Worm (Caenorhabditis elegans) whole organism, L4 larva: ENCODE results near the gene rei-2.

ENCODE experiments used
- F10B5.3 ChIP-seq: sonication (generic microtip); optimal IDR thresholded peaks from 2 replicates; lab custom pipeline; 2016; ENCODE audit warnings: mild to moderate bottlenecking, missing genetic modification characterization, missing compliant biosample characterization
- F37D6.2 ChIP-seq: sonication (generic microtip); optimal IDR thresholded peaks from 2 replicates; lab custom pipeline; 2016; ENCODE audit warnings: mild to moderate bottlenecking, missing genetic modification characterization, missing compliant biosample characterization
- F44E2.7 ChIP-seq: fragments of 200-800 bp; sonication (Bioruptor generic); IDR thresholded peaks from 2 replicates; pipeline ENCODE4 v2.1.2; 2022; ENCODE audit warnings: missing genetic modification characterization, missing compliant biosample characterization
- R02D3.7 ChIP-seq: fragments of 150-350 bp; sonication (generic microtip); optimal IDR thresholded peaks from 3 replicates; lab custom pipeline; 2014; ENCODE audit warnings: missing biosample characterization, missing genetic modification characterization
- Y48G9A.11 ChIP-seq: fragments of 200-800 bp; sonication (Bioruptor generic); IDR thresholded peaks from 2 replicates; pipeline ENCODE4 v1.3.6; 2022; ENCODE audit warnings: missing genetic modification reagents, missing genetic modification characterization, missing compliant biosample characterization
- Y5F2A.4 ChIP-seq: fragments of 200-800 bp; sonication (Bioruptor generic); optimal IDR thresholded peaks from 2 replicates; lab custom pipeline; 2018; ENCODE audit warnings: mild to moderate bottlenecking, missing genetic modification characterization, missing compliant biosample characterization
- ZK337.2 ChIP-seq: fragments of 200-800 bp; sonication (Bioruptor generic); IDR thresholded peaks from 2 replicates; pipeline ENCODE4 v1.3.6; 2022; ENCODE audit warnings: missing genetic modification reagents, missing genetic modification characterization, missing compliant biosample characterization
- ama-1 ChIP-seq: fragments of 150-350 bp; optimal IDR thresholded peaks from 2 replicates; lab custom pipeline; 2014; ENCODE audit warnings: inconsistent platforms, mixed read lengths
- arid-1 ChIP-seq: fragments of 200-800 bp; sonication (Bioruptor generic); conservative IDR thresholded peaks from 2 replicates; pipeline ENCODE4 v1.3.6; 2022; ENCODE audit warnings: missing genetic modification reagents, missing genetic modification characterization, missing compliant biosample characterization
- ceh-20 ChIP-seq: fragments of 200-800 bp; sonication (Bioruptor generic); IDR thresholded peaks from 2 replicates; pipeline ENCODE4 v1.3.6; 2022; ENCODE audit warnings: missing genetic modification reagents, missing genetic modification characterization, missing compliant biosample characterization
- ceh-44 ChIP-seq: fragments of 200-800 bp; sonication (Bioruptor generic); IDR thresholded peaks from 2 replicates; pipeline ENCODE4 v1.3.6; 2022; ENCODE audit warnings: missing genetic modification reagents, missing genetic modification characterization, missing compliant biosample characterization
- ceh-62 ChIP-seq: sonication (generic microtip); optimal IDR thresholded peaks from 2 replicates; lab custom pipeline; 2017; ENCODE audit warnings: missing biosample characterization, missing genetic modification characterization
- cey-2 ChIP-seq: sonication (generic microtip); optimal IDR thresholded peaks from 3 replicates; lab custom pipeline; 2017; ENCODE audit warnings: missing genetic modification characterization, mild to moderate bottlenecking, missing compliant biosample characterization, antibody characterized with exemption, borderline replicate concordance; ENCODE audit not compliant: insufficient read depth
- ctbp-1 ChIP-seq: fragments of 200-800 bp; sonication (Bioruptor generic); IDR thresholded peaks from 2 replicates; pipeline ENCODE4 v1.3.6; 2022; ENCODE audit warnings: missing genetic modification reagents, missing genetic modification characterization, missing compliant biosample characterization
- daf-16 ChIP-seq, 3 experiments: sonication (generic microtip); optimal IDR thresholded peaks; 2 replicates each; lab custom pipeline; 2016 to 2017; ENCODE audit warnings: missing genetic modification characterization in 3 of 3, missing genetic modification reagents in 3 of 3, mild to moderate bottlenecking in 2 of 3, missing compliant biosample characterization in 2 of 3, missing biosample characterization in 1 of 3, moderate library complexity in 1 of 3
- daf-19 ChIP-seq: fragments of 200-800 bp; sonication (Bioruptor generic); conservative IDR thresholded peaks from 2 replicates; pipeline ENCODE4 v1.3.6; 2022; ENCODE audit warnings: missing genetic modification characterization, missing compliant biosample characterization
- dmd-6 ChIP-seq: fragments of 200-800 bp; sonication (Bioruptor generic); IDR thresholded peaks from 2 replicates; pipeline ENCODE4 v1.3.6; 2022; ENCODE audit warnings: missing genetic modification reagents, missing genetic modification characterization, missing compliant biosample characterization
- dmd-8 ChIP-seq: fragments of 200-800 bp; sonication (Bioruptor generic); IDR thresholded peaks from 2 replicates; pipeline ENCODE4 v1.3.6; 2022; ENCODE audit warnings: missing genetic modification characterization, missing compliant biosample characterization
- duxl-1 ChIP-seq: sonication (generic microtip); optimal IDR thresholded peaks from 2 replicates; lab custom pipeline; 2016; ENCODE audit warnings: mild to moderate bottlenecking, missing genetic modification characterization, moderate library complexity, missing compliant biosample characterization; ENCODE audit not compliant: poor library complexity
- dve-1 ChIP-seq: sonication (generic microtip); optimal IDR thresholded peaks from 2 replicates; lab custom pipeline; 2017; ENCODE audit warnings: antibody characterized with exemption, mild to moderate bottlenecking, missing genetic modification characterization, missing compliant biosample characterization; ENCODE audit not compliant: insufficient read depth
- hif-1 ChIP-seq, 2 experiments: sonication (generic microtip); optimal IDR thresholded peaks; 2 replicates each; lab custom pipeline; 2016 to 2017; ENCODE audit warnings: missing compliant biosample characterization in 2 of 2, missing genetic modification characterization in 2 of 2, missing genetic modification reagents in 2 of 2, missing genotype in 2 of 2, mild to moderate bottlenecking in 1 of 2
- jun-1 ChIP-seq: fragments of 150-350 bp; optimal IDR thresholded peaks from 2 replicates; lab custom pipeline; 2014; ENCODE audit warnings: missing biosample characterization, missing genetic modification reagents, missing genetic modification characterization
- lin-1 ChIP-seq: fragments of 200-800 bp; sonication (Bioruptor generic); IDR thresholded peaks from 2 replicates; pipeline ENCODE4 v1.3.6; 2022; ENCODE audit warnings: missing genetic modification reagents, missing genetic modification characterization, missing compliant biosample characterization
- lin-13 ChIP-seq: fragments of 150-350 bp; optimal IDR thresholded peaks from 2 replicates; lab custom pipeline; 2014; ENCODE audit warnings: missing biosample characterization, missing genetic modification reagents, missing genetic modification characterization
- lin-15B ChIP-seq: fragments of 150-350 bp; sonication (generic microtip); optimal IDR thresholded peaks from 3 replicates; lab custom pipeline; 2014; ENCODE audit warnings: missing biosample characterization, missing genetic modification characterization
- lin-38 ChIP-seq: fragments of 200-800 bp; sonication (Bioruptor generic); IDR thresholded peaks from 2 replicates; pipeline ENCODE4 v1.3.6; 2022; ENCODE audit warnings: missing genetic modification reagents, missing genetic modification characterization, missing compliant biosample characterization
- lir-3 ChIP-seq: sonication (generic microtip); optimal IDR thresholded peaks from 2 replicates; lab custom pipeline; 2016; ENCODE audit warnings: mild to moderate bottlenecking, missing genetic modification characterization, missing compliant biosample characterization
- lsy-2 ChIP-seq, 2 experiments: fragments of 150-350 bp in 1 of 2; sonication (generic microtip) in 1 of 2; optimal IDR thresholded peaks; 2 replicates each; lab custom pipeline; 2014 to 2017; ENCODE audit warnings: missing biosample characterization in 2 of 2, missing genetic modification characterization in 2 of 2
- madf-5 ChIP-seq, 2 experiments: fragments of 200-800 bp; sonication (Bioruptor generic); IDR thresholded peaks; 2 replicates each; pipeline ENCODE4 v1.3.6; 2022; ENCODE audit warnings: missing compliant biosample characterization in 2 of 2, missing genetic modification characterization in 2 of 2
- mes-2 ChIP-seq: sonication (generic microtip); optimal IDR thresholded peaks from 2 replicates; lab custom pipeline; 2016; ENCODE audit warnings: missing genotype, mild to moderate bottlenecking, missing genetic modification characterization, missing compliant biosample characterization; ENCODE audit not compliant: poor library complexity, severe bottlenecking
- nhr-102 ChIP-seq: sonication (generic microtip); optimal IDR thresholded peaks from 2 replicates; lab custom pipeline; 2016; ENCODE audit warnings: mild to moderate bottlenecking, missing genetic modification characterization, moderate library complexity, missing compliant biosample characterization
- nhr-11 ChIP-seq: fragments of 150-350 bp; optimal IDR thresholded peaks from 2 replicates; lab custom pipeline; 2014; ENCODE audit warnings: missing biosample characterization, missing genetic modification characterization
- nhr-111 ChIP-seq: fragments of 200-800 bp; sonication (Bioruptor generic); optimal IDR thresholded peaks from 2 replicates; lab custom pipeline; 2018; ENCODE audit warnings: mild to moderate bottlenecking, missing genetic modification characterization, missing compliant biosample characterization
- nhr-237 ChIP-seq: sonication (generic microtip); optimal IDR thresholded peaks from 2 replicates; lab custom pipeline; 2017; ENCODE audit warnings: missing biosample characterization, missing genetic modification characterization
- nhr-28 ChIP-seq: fragments of 150-350 bp; optimal IDR thresholded peaks from 2 replicates; lab custom pipeline; 2014; ENCODE audit warnings: missing biosample characterization, missing genetic modification characterization
- nhr-48 ChIP-seq: sonication (generic microtip); optimal IDR thresholded peaks from 2 replicates; lab custom pipeline; 2016; ENCODE audit warnings: mild to moderate bottlenecking, missing genetic modification characterization, missing compliant biosample characterization
- nhr-6 ChIP-seq: fragments of 150-350 bp; optimal IDR thresholded peaks from 2 replicates; lab custom pipeline; 2014; ENCODE audit warnings: missing biosample characterization, missing genetic modification characterization
- nhr-76 ChIP-seq: fragments of 150-350 bp; optimal IDR thresholded peaks from 2 replicates; lab custom pipeline; 2014; ENCODE audit warnings: missing biosample characterization, missing genetic modification characterization
- php-3 ChIP-seq: fragments of 200-800 bp; sonication (Bioruptor generic); IDR thresholded peaks from 2 replicates; pipeline ENCODE4 v1.3.6; 2022; ENCODE audit warnings: missing genetic modification reagents, missing genetic modification characterization, missing compliant biosample characterization
- pqm-1 ChIP-seq: sonication (generic microtip); optimal IDR thresholded peaks from 2 replicates; lab custom pipeline; 2017; ENCODE audit warnings: missing biosample characterization, missing genetic modification characterization
- set-16 ChIP-seq: fragments of 200-800 bp; sonication (Bioruptor generic); IDR thresholded peaks from 2 replicates; pipeline ENCODE4 v1.3.6; 2022; ENCODE audit warnings: missing genetic modification reagents, missing genetic modification characterization, missing compliant biosample characterization
- snpc-4 ChIP-seq: fragments of 150-350 bp; optimal IDR thresholded peaks from 2 replicates; lab custom pipeline; 2014; ENCODE audit warnings: missing biosample characterization, missing genetic modification characterization
- tra-1 ChIP-seq: fragments of 200-800 bp; sonication (Bioruptor generic); IDR thresholded peaks from 2 replicates; pipeline ENCODE4 v1.3.6; 2022; ENCODE audit warnings: missing genetic modification reagents, missing genetic modification characterization, missing compliant biosample characterization
- unc-62 ChIP-seq, 3 experiments: fragments of 150-350 bp in 1 of 3; sonication (generic microtip); optimal IDR thresholded peaks in 2 of 3; peaks in 1 of 3; 1 replicate in 1 of 3; 2 replicates in 2 of 3; lab custom pipeline; 2014 to 2017; ENCODE audit warnings: missing biosample characterization in 3 of 3, missing genetic modification characterization in 3 of 3, missing genetic modification reagents in 3 of 3, missing genotype in 1 of 3
- vab-7 ChIP-seq: fragments of 200-800 bp; sonication (Bioruptor generic); IDR thresholded peaks from 2 replicates; pipeline ENCODE4 v1.3.6; 2022; ENCODE audit warnings: missing genetic modification reagents, missing genetic modification characterization, missing compliant biosample characterization
- zag-1 ChIP-seq: fragments of 150-350 bp; optimal IDR thresholded peaks from 2 replicates; lab custom pipeline; 2014; ENCODE audit warnings: missing biosample characterization, missing genetic modification characterization
- zfp-3 ChIP-seq: fragments of 200-800 bp; sonication (Bioruptor generic); conservative IDR thresholded peaks from 2 replicates; pipeline ENCODE4 v1.3.6; 2022; ENCODE audit warnings: missing genetic modification reagents, missing genetic modification characterization, missing compliant biosample characterization

Gene rei-2

ce11 chrX:1051041-1051440 is 36.9 kb downstream of the rei-2 start (continued):
- TF ChIP-seq lin-13 (GFP tag; lab: Kevin White, UChicago) (no peak), nhr-48 (tag; lab: Kevin White, UChicago) (no peak), F10B5.3 (tag; lab: Kevin White, UChicago) (no peak), F44E2.7 (no peak), jun-1 (no peak), lsy-2 (tag; optimal IDR thresholded peaks at IDR 0.05; lab: Kevin White, UChicago) (no peak), nhr-237 (tag; lab: Kevin White, UChicago) (no peak)
- TF ChIP-seq, all 104 proteins: peak for 5

ce11 chrX:1046156-1046831 is 41.7 kb downstream of the rei-2 start, which contains the start of gene vpat-1:
Gene vpat-1, minus strand, starts transcription at chrX:1046206.
- no peak for TF ChIP-seq madf-5 (GFP tag; IDR thresholded peaks at IDR 0.05; lab: Robert Waterston, UW)
- no peak for TF ChIP-seq ctbp-1 (GFP tag; lab: Robert Waterston, UW)
- TF ChIP-seq mes-2 (tag; lab: Kevin White, UChicago) = no peak
- no peak for TF ChIP-seq lin-15B
- no peak for TF ChIP-seq nhr-76 (tag; lab: Kevin White, UChicago)
- no peak for TF ChIP-seq zfp-3
- no peak for TF ChIP-seq nhr-237 (tag; lab: Kevin White, UChicago)
- TF ChIP-seq lin-38 (GFP tag; lab: Robert Waterston, UW) = no peak
- no peak for TF ChIP-seq lin-13 (GFP tag; lab: Kevin White, UChicago)
- no peak for TF ChIP-seq daf-16 (GFP tag; optimal IDR thresholded peaks at IDR 0.05; lab: Kevin White, UChicago)
- TF ChIP-seq daf-16 (tag; optimal IDR thresholded peaks at IDR 0.05; lab: Kevin White, UChicago) = peak; percentile 87
- TF ChIP-seq nhr-102 (tag; lab: Kevin White, UChicago) = no peak
- no peak for TF ChIP-seq php-3 (GFP tag; lab: Robert Waterston, UW)
- TF ChIP-seq Y48G9A.11 (GFP tag; lab: Robert Waterston, UW) = no peak
- TF ChIP-seq set-16 (GFP tag; lab: Robert Waterston, UW) = no peak
- TF ChIP-seq unc-62 (GFP tag; optimal IDR thresholded peaks at IDR 0.05 in 1 of 2; lab: Kevin White, UChicago) = no peak
- TF ChIP-seq unc-62 (tag; optimal IDR thresholded peaks at IDR 0.05; lab: Kevin White, UChicago) = no peak
- no peak for TF ChIP-seq jun-1
- TF ChIP-seq ceh-62 (tag; lab: Kevin White, UChicago) = no peak
- TF ChIP-seq F10B5.3 (tag; lab: Kevin White, UChicago) = no peak
- TF ChIP-seq F37D6.2 (tag; lab: Kevin White, UChicago) = no peak
- TF ChIP-seq arid-1 (GFP tag; lab: Robert Waterston, UW) = no peak
- peak; percentile 93 for TF ChIP-seq nhr-28 (tag; lab: Kevin White, UChicago)
- peak; percentile 26; the same call in 1 of the 2 replicates for TF ChIP-seq dmd-6 (GFP tag; lab: Robert Waterston, UW)
- no peak for TF ChIP-seq nhr-111 (GFP tag; lab: Kevin White, UChicago)
- TF ChIP-seq dve-1 (tag; lab: Kevin White, UChicago) = peak; percentile 74
- TF ChIP-seq pqm-1 (tag; lab: Kevin White, UChicago) = peak; percentile 87
- TF ChIP-seq vab-7 = no peak
- no peak for TF ChIP-seq cey-2 (tag; lab: Kevin White, UChicago)
- TF ChIP-seq tra-1 = no peak
- no peak for TF ChIP-seq nhr-6
- TF ChIP-seq dmd-8 (GFP tag; lab: Robert Waterston, UW) = no peak
- TF ChIP-seq ZK337.2 = no peak
- TF ChIP-seq ama-1 (lab: Kevin White, UChicago) = no peak
- TF ChIP-seq R02D3.7 (tag; lab: Kevin White, UChicago) = no peak
- no peak for TF ChIP-seq lin-1 (GFP tag; lab: Robert Waterston, UW)
- no peak for TF ChIP-seq ceh-20 (GFP tag; lab: Robert Waterston, UW)
- TF ChIP-seq ceh-44 (GFP tag; lab: Robert Waterston, UW) = no peak
- TF ChIP-seq daf-19 (GFP tag; lab: Robert Waterston, UW) = no peak
- no peak for TF ChIP-seq nhr-11 (tag; lab: Kevin White, UChicago)
- TF ChIP-seq duxl-1 (tag; lab: Kevin White, UChicago) = no peak
- TF ChIP-seq snpc-4 (tag; lab: Kevin White, UChicago) = no peak
- TF ChIP-seq zag-1 (tag; lab: Kevin White, UChicago) = no peak
- TF ChIP-seq Y5F2A.4 (GFP tag; lab: Kevin White, UChicago) = no peak
- TF ChIP-seq hif-1 (tag; optimal IDR thresholded peaks at IDR 0.05; lab: Kevin White, UChicago) = no peak
- TF ChIP-seq lir-3 (tag; lab: Kevin White, UChicago) = no peak
